Fruit fly (Drosophila melanogaster): Measurements from ENCODE around the gene CG13038.

CG13038 gene

DNA sequence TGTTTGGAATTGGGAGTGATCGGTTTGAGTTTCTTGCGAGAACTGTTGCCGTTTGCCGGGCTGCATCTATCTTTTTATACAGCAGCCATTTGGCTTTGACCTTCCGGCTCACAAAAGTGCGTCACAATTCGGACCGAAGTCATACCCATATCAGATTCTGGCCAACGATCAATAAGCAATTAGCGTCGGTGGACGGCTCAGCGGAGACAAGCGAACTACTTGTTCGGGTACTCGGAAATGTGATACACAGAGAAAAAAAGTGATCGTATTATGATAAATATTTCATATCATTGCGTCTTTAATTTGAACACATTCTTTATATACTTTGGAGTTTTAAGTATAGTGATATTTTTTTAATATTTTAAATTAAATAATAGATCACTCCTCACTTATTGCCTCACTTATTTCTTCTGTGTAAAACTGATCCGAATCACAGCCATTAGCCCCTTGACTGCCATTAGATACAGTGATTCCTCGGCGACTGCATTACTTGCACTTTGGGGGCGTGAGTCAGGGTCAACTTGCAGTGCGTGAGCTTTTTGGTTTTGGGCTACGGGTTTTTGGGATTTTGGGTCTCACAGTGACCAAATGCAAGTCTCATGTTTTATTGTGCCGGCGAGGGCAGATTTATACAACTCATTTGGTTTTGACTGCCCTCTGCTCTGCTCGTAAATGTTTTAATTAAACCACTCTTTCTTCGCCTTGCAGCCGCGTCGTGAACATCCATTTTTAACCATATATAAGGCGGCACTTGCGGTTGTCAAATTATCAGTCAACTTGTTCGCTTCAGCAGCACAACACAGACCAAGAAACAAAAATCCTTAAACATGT is 21.7 kb downstream of the CG13038 start, which contains the start of the genes CG13043 and CG13063:
CG13043 (minus strand) TSS at position 51 of the 831 bp plus-strand sequence.
CG13063 (plus strand) TSS at position 781 of the 831 bp plus-strand sequence.
- TF ChIP-seq h (GFP tag; optimal IDR thresholded peaks at IDR 0.05), result no peak
- no peak for TF ChIP-seq Rel (GFP tag; optimal IDR thresholded peaks at IDR 0.05)
- TF ChIP-seq Rel (tag; optimal IDR thresholded peaks at IDR 0.05), result no peak
- TF ChIP-seq jim (GFP tag; optimal IDR thresholded peaks at IDR 0.05), result no peak
- no peak for TF ChIP-seq usp (GFP tag; optimal IDR thresholded peaks at IDR 0.05)
- no peak for TF ChIP-seq CrebA (GFP tag; optimal IDR thresholded peaks at IDR 0.05; ENCODE audit: borderline replicate concordance)
- no peak for TF ChIP-seq foxo (GFP tag; optimal IDR thresholded peaks at IDR 0.05)
- no peak for TF ChIP-seq CG32264 (GFP tag; optimal IDR thresholded peaks at IDR 0.05)
- TF ChIP-seq CG9705 (GFP tag; optimal IDR thresholded peaks at IDR 0.05), result no peak

DNA sequence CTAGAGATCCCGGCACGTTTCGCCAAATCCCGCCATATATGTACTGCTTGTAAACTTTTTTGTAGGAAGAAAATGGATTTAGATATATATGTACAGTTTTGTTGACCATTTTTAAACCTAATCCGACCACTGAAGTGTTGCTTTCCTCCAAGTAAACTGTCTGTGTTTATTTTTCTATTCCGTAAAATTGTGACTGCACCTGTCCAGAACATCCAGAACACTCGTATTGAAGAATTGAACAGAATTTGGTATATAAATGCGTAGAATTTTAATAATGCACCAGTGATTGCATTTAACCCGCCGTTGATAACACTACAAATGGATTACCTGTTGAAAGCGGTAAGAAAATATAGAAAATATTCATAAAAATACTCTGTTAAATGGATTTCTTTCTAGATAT is 23.7 kb downstream of the CG13038 start, which contains the start of gene CG43249:
CG43249 (plus strand) TSS at position 301 of the 400 bp plus-strand sequence.
- TF ChIP-seq foxo (GFP tag; optimal IDR thresholded peaks at IDR 0.05) (no peak), woc (GFP tag; optimal IDR thresholded peaks at IDR 0.05) (no peak), HLH106 (tag; optimal IDR thresholded peaks at IDR 0.05) (no peak), Myc (optimal IDR thresholded peaks at IDR 0.05) (no peak), Abd-B (GFP tag; optimal IDR thresholded peaks at IDR 0.05) (no peak), Dfd (GFP tag; optimal IDR thresholded peaks at IDR 0.05) (no peak), psq (GFP tag; optimal IDR thresholded peaks at IDR 0.05) (no peak), CG9705 (GFP tag; optimal IDR thresholded peaks at IDR 0.05) (no peak), usp (GFP tag; optimal IDR thresholded peaks at IDR 0.05) (no peak), jim (GFP tag; optimal IDR thresholded peaks at IDR 0.05) (no peak), Sp1 (GFP tag; optimal IDR thresholded peaks at IDR 0.05) (no peak), Mio (GFP tag; optimal IDR thresholded peaks at IDR 0.05) (no peak), sv (GFP tag; optimal IDR thresholded peaks at IDR 0.05) (no peak), dsf (GFP tag; optimal IDR thresholded peaks at IDR 0.05; ENCODE audit: borderline replicate concordance) (no peak)

DNA sequence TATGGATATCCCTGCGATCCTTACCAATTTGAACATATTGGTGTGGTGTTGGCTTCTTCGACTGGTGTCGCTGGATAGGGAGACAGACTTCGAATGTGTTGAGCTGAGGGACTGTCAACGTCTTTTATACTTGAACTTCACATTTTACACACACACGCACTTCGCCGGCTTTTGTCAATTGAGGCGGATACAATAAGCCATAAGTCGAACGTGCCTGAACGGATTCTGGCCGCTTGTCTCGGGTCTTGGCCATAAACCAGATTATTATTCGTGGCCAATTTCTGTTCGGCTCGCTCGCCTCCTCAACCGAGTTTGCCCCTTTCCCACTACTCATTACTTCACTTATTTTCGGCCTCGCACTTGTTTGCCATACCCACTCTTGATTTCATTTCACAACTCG is 24.6 kb downstream of the CG13038 start, which contains the start of gene CG13044:
CG13044 (minus strand) TSS at position 101 of the 400 bp plus-strand sequence.
- TF ChIP-seq N (GFP tag; optimal IDR thresholded peaks at IDR 0.05) (no peak), Myc (optimal IDR thresholded peaks at IDR 0.05) (no peak), sv (GFP tag; optimal IDR thresholded peaks at IDR 0.05) (no peak), CG32264 (GFP tag; optimal IDR thresholded peaks at IDR 0.05) (no peak)

DNA sequence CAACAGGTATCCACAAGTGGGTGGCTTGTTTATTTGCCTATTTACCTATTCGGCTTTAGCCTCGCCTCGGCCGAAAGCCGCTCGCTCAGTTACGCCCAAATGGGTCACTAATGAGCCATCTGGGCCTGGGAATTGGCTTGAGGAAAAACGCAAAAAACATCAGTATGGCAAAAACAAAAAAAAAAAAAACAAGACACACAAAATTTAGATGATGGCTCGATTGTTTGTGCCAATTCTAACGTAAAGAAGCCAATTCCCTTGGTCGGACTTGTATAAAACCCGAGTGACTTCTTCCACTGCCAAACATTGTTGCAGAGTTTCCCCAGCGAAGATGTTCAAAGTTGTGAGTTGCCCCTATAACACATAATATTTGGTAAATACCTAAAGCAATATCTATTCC is 26.5 kb downstream of the CG13038 start, which contains the start of gene CG4982:
CG4982 (plus strand) TSS at position 301 of the 400 bp plus-strand sequence.
- no peak for TF ChIP-seq Dif (GFP tag; optimal IDR thresholded peaks at IDR 0.05; ENCODE audit: partially characterized antibody)
- TF ChIP-seq fru (GFP tag; optimal IDR thresholded peaks at IDR 0.05), result no peak
- TF ChIP-seq Jra (GFP tag; optimal IDR thresholded peaks at IDR 0.05), result no peak
- TF ChIP-seq sv (GFP tag; optimal IDR thresholded peaks at IDR 0.05), result no peak
- no peak for TF ChIP-seq Dfd (GFP tag; optimal IDR thresholded peaks at IDR 0.05)
- TF ChIP-seq Abd-B (GFP tag; optimal IDR thresholded peaks at IDR 0.05), result no peak
- no peak for TF ChIP-seq psq (GFP tag; optimal IDR thresholded peaks at IDR 0.05)
- no peak for TF ChIP-seq dmrt93B (GFP tag; optimal IDR thresholded peaks at IDR 0.05)
- no peak for TF ChIP-seq h (GFP tag; optimal IDR thresholded peaks at IDR 0.05)
- TF ChIP-seq brk (GFP tag; optimal IDR thresholded peaks at IDR 0.05), result no peak
- no peak for TF ChIP-seq br (GFP tag; optimal IDR thresholded peaks at IDR 0.05)
- TF ChIP-seq CrebA (GFP tag; optimal IDR thresholded peaks at IDR 0.05; ENCODE audit: borderline replicate concordance), result no peak

DNA sequence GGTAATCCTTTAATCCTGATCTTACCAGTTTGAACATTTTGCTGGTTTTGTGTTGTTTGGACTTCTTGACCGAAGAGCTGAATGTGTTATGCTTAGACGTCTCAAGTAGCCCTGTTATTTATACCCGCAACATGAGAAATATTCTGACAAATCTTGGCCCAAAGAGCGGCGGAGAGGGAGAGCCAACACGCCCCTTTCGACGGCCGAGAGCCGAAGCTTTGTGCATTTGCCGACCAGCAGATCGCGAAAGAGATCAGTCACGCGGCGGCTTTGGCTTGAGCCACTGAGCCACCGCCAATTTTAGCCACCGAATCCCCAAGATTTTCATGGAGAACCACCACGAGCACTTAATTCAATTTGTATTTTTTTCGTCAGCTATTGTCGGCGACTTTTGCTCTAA is 32.2 kb downstream of the CG13038 start, which contains the start of gene CG4962:
CG4962 (minus strand) TSS at position 101 of the 400 bp plus-strand sequence.
- TF ChIP-seq Dif (GFP tag; optimal IDR thresholded peaks at IDR 0.05; ENCODE audit: partially characterized antibody), result no peak
- no peak for TF ChIP-seq sv (GFP tag; optimal IDR thresholded peaks at IDR 0.05)
- TF ChIP-seq tai (GFP tag; optimal IDR thresholded peaks at IDR 0.05), result no peak
- TF ChIP-seq brk (GFP tag; optimal IDR thresholded peaks at IDR 0.05), result no peak
- TF ChIP-seq Dfd (GFP tag; optimal IDR thresholded peaks at IDR 0.05), result no peak
- no peak for TF ChIP-seq GATAd (GFP tag; optimal IDR thresholded peaks at IDR 0.05)
- TF ChIP-seq Jra (GFP tag; optimal IDR thresholded peaks at IDR 0.05), result no peak
- no peak for TF ChIP-seq dmrt93B (GFP tag; optimal IDR thresholded peaks at IDR 0.05)
- TF ChIP-seq Abd-B (GFP tag; optimal IDR thresholded peaks at IDR 0.05), result no peak
- TF ChIP-seq h (GFP tag; optimal IDR thresholded peaks at IDR 0.05), result no peak
- no peak for TF ChIP-seq CG32264 (GFP tag; optimal IDR thresholded peaks at IDR 0.05)
